Worm (Caenorhabditis elegans): ENCODE measurements around the gene Y17G7B.12.

The Y17G7B.12 gene

ce11 chrII:12041116-12041515, 17.5 kb downstream of the Y17G7B.12 start:
- no peak for TF ChIP-seq sptf-1 (tag; optimal IDR thresholded peaks at IDR 0.05)
- TF ChIP-seq zip-8 (tag; optimal IDR thresholded peaks at IDR 0.05), result no peak
- TF ChIP-seq mep-1 (tag; optimal IDR thresholded peaks at IDR 0.05), result no peak
- no peak for TF ChIP-seq cnd-1 (tag; optimal IDR thresholded peaks at IDR 0.05)
- no peak for TF ChIP-seq nhr-28 (tag; optimal IDR thresholded peaks at IDR 0.05)
- TF ChIP-seq lin-13 (tag; optimal IDR thresholded peaks at IDR 0.05), result no peak
- TF ChIP-seq nhr-12 (tag; optimal IDR thresholded peaks at IDR 0.05), result no peak
- TF ChIP-seq unc-39 (tag; optimal IDR thresholded peaks at IDR 0.05), result no peak
- no peak for TF ChIP-seq mls-2 (tag; optimal IDR thresholded peaks at IDR 0.05)
- TF ChIP-seq drap-1 (GFP tag; optimal IDR thresholded peaks at IDR 0.05), result no peak
- TF ChIP-seq ceh-43 (GFP tag; optimal IDR thresholded peaks at IDR 0.05), result no peak
- no peak for TF ChIP-seq mab-5 (tag; optimal IDR thresholded peaks at IDR 0.05)
- TF ChIP-seq lsy-2 (tag; optimal IDR thresholded peaks at IDR 0.05), result no peak
- TF ChIP-seq lin-32 (GFP tag; optimal IDR thresholded peaks at IDR 0.05), result no peak
- TF ChIP-seq elt-3 (tag; optimal IDR thresholded peaks at IDR 0.05), result no peak
- no peak for TF ChIP-seq flh-1 (GFP tag; optimal IDR thresholded peaks at IDR 0.05)
- TF ChIP-seq nhr-237 (tag; optimal IDR thresholded peaks at IDR 0.05), result no peak
- no peak for TF ChIP-seq ceh-39 (tag; optimal IDR thresholded peaks at IDR 0.05)
- no peak for TF ChIP-seq blmp-1 (tag; optimal IDR thresholded peaks at IDR 0.05)

ce11 chrII:12042108-12042960, 18.7 kb downstream of the Y17G7B.12 start, which contains the start of gene ippk-1:
ippk-1 (plus strand) TSS chrII:12042910.
- peak; percentile 85 for TF ChIP-seq mls-2 (tag; optimal IDR thresholded peaks at IDR 0.05)
- no peak for TF ChIP-seq nhr-12 (tag; optimal IDR thresholded peaks at IDR 0.05)
- no peak for TF ChIP-seq snpc-4 (tag; optimal IDR thresholded peaks at IDR 0.05)
- TF ChIP-seq mab-5 (tag; optimal IDR thresholded peaks at IDR 0.05), result no peak
- no peak for TF ChIP-seq nhr-76 (tag; optimal IDR thresholded peaks at IDR 0.05)
- TF ChIP-seq nhr-28 (tag; optimal IDR thresholded peaks at IDR 0.05), result no peak
- TF ChIP-seq bed-3 (GFP tag; optimal IDR thresholded peaks at IDR 0.05), result peak; percentile 27
- TF ChIP-seq sptf-1 (tag; optimal IDR thresholded peaks at IDR 0.05), result peak; percentile 87
- TF ChIP-seq lsy-2 (tag; optimal IDR thresholded peaks at IDR 0.05), result peak; percentile 50
- TF ChIP-seq lin-32 (GFP tag; optimal IDR thresholded peaks at IDR 0.05), result peak; percentile 53
- no peak for TF ChIP-seq hlh-1 (tag; optimal IDR thresholded peaks at IDR 0.05)
- TF ChIP-seq ceh-83 (GFP tag; optimal IDR thresholded peaks at IDR 0.05), result no peak
- peak; percentile 60 for TF ChIP-seq ham-2 (GFP tag; optimal IDR thresholded peaks at IDR 0.05)
- no peak for TF ChIP-seq blmp-1 (tag; optimal IDR thresholded peaks at IDR 0.05)
- TF ChIP-seq ceh-43 (GFP tag; optimal IDR thresholded peaks at IDR 0.05), result peak; percentile 56
- peak; percentile 45 for TF ChIP-seq pha-4 (tag; optimal IDR thresholded peaks at IDR 0.05)
- peak; percentile 78 for TF ChIP-seq ces-1 (GFP tag; optimal IDR thresholded peaks at IDR 0.05)
- TF ChIP-seq elt-1 (tag; optimal IDR thresholded peaks at IDR 0.05; ENCODE audit: borderline replicate concordance, insufficient read depth), result no peak
- peak; percentile 42 for TF ChIP-seq mep-1 (tag; optimal IDR thresholded peaks at IDR 0.05)
- no peak for TF ChIP-seq unc-39 (tag; optimal IDR thresholded peaks at IDR 0.05)
- no peak for TF ChIP-seq nhr-2 (tag; optimal IDR thresholded peaks at IDR 0.05)
- peak; percentile 21 for TF ChIP-seq lin-13 (tag; optimal IDR thresholded peaks at IDR 0.05)
- TF ChIP-seq sem-2 (GFP tag; optimal IDR thresholded peaks at IDR 0.05), result peak; percentile 44
- TF ChIP-seq unc-120 (tag; optimal IDR thresholded peaks at IDR 0.05; ENCODE audit: poor library complexity, severe bottlenecking), result no peak
- TF ChIP-seq ceh-39 (tag; optimal IDR thresholded peaks at IDR 0.05), result no peak
- TF ChIP-seq tbx-8 (GFP tag; optimal IDR thresholded peaks at IDR 0.05), result peak; percentile 63
- no peak for TF ChIP-seq elt-3 (tag; optimal IDR thresholded peaks at IDR 0.05)
- TF ChIP-seq flh-1 (GFP tag; optimal IDR thresholded peaks at IDR 0.05), result no peak
- peak; percentile 35 for TF ChIP-seq cnd-1 (tag; optimal IDR thresholded peaks at IDR 0.05)
- TF ChIP-seq drap-1 (GFP tag; optimal IDR thresholded peaks at IDR 0.05), result peak; percentile 56
- TF ChIP-seq zip-8 (tag; optimal IDR thresholded peaks at IDR 0.05), result no peak
- no peak for TF ChIP-seq ztf-11 (tag; optimal IDR thresholded peaks at IDR 0.05)
- TF ChIP-seq nhr-237 (tag; optimal IDR thresholded peaks at IDR 0.05), result no peak
- TF ChIP-seq unc-62 (GFP tag; optimal IDR thresholded peaks at IDR 0.05), result no peak
- peak; percentile 54 for TF ChIP-seq M03D4.4 (tag; optimal IDR thresholded peaks at IDR 0.05)

ce11 chrII:12049281-12049680, 25.6 kb downstream of the Y17G7B.12 start, which contains the start of gene nadk-2:
nadk-2 (plus strand) TSS chrII:12049581.
- TF ChIP-seq lin-32 (GFP tag; optimal IDR thresholded peaks at IDR 0.05) (no peak), pha-4 (tag; optimal IDR thresholded peaks at IDR 0.05) (no peak), cnd-1 (tag; optimal IDR thresholded peaks at IDR 0.05) (no peak), tbx-8 (GFP tag; optimal IDR thresholded peaks at IDR 0.05) (no peak), mep-1 (tag; optimal IDR thresholded peaks at IDR 0.05) (no peak)
